Fruit fly (Drosophila melanogaster) whole organism, embryonic: ENCODE results near the gene CG34288.

Source experiments
- Atf3 ChIP-seq: fragments of 200-800 bp; sonication (Bioruptor generic); optimal IDR thresholded peaks from 3 replicates; lab custom pipeline; 2016; ENCODE audit warnings: missing biosample characterization, missing genetic modification characterization
- CG10147 ChIP-seq: fragments of 200-800 bp; sonication (Bioruptor generic); optimal IDR thresholded peaks from 2 replicates; lab custom pipeline; 2019; ENCODE audit warnings: missing biosample characterization, mild to moderate bottlenecking, missing genetic modification characterization, moderate library complexity
- CG10431 ChIP-seq: fragments of 200-800 bp; sonication (Bioruptor generic); optimal IDR thresholded peaks from 3 replicates; lab custom pipeline; 2018; ENCODE audit warnings: missing biosample characterization, mild to moderate bottlenecking, missing genetic modification characterization
- CG14441 ChIP-seq: fragments of 200-800 bp; sonication (Bioruptor generic); IDR thresholded peaks from 2 replicates; pipeline ENCODE4 v1.3.6; 2022; ENCODE audit warnings: missing biosample characterization, missing genetic modification characterization
- CG15696 ChIP-seq: fragments of 200-800 bp; sonication (Bioruptor generic); optimal IDR thresholded peaks from 2 replicates; lab custom pipeline; 2019; ENCODE audit warnings: missing biosample characterization, mild to moderate bottlenecking, missing genetic modification characterization, moderate library complexity
- CG1603 ChIP-seq: fragments of 200-800 bp; sonication (Bioruptor generic); optimal IDR thresholded peaks from 2 replicates; lab custom pipeline; 2019; ENCODE audit warnings: missing biosample characterization, mild to moderate bottlenecking, missing genetic modification characterization, moderate library complexity
- CG1647 ChIP-seq: fragments of 200-800 bp; sonication (Bioruptor generic); optimal IDR thresholded peaks from 3 replicates; lab custom pipeline; 2016; ENCODE audit warnings: missing biosample characterization, missing genetic modification characterization
- CG16779 ChIP-seq: fragments of 200-800 bp; sonication (Bioruptor generic); IDR thresholded peaks from 2 replicates; pipeline ENCODE4 v1.3.6; 2022; ENCODE audit warnings: missing biosample characterization, missing genetic modification characterization
- CG17359 ChIP-seq: fragments of 200-800 bp; sonication (Bioruptor generic); optimal IDR thresholded peaks from 3 replicates; lab custom pipeline; 2018; ENCODE audit warnings: missing biosample characterization, mild to moderate bottlenecking, missing genetic modification characterization, moderate library complexity
- CG17829 ChIP-seq: fragments of 200-800 bp; optimal IDR thresholded peaks from 2 replicates; lab custom pipeline; 2019; ENCODE audit warnings: missing biosample characterization, mild to moderate bottlenecking, missing genetic modification characterization, moderate library complexity
- CG18262 ChIP-seq: fragments of 200-800 bp; optimal IDR thresholded peaks from 3 replicates; lab custom pipeline; 2019; ENCODE audit warnings: missing biosample characterization, mild to moderate bottlenecking, missing genetic modification characterization, moderate library complexity
- CG4424 ChIP-seq: fragments of 200-800 bp; sonication (Bioruptor generic); optimal IDR thresholded peaks from 3 replicates; lab custom pipeline; 2016; ENCODE audit warnings: missing biosample characterization, missing genetic modification characterization
- CG6683 ChIP-seq: fragments of 200-800 bp; sonication (Bioruptor generic); optimal IDR thresholded peaks from 2 replicates; lab custom pipeline; 2017; ENCODE audit warnings: missing biosample characterization, mild to moderate bottlenecking, missing genetic modification characterization, missing genetic modification reagents
- CG6689 ChIP-seq: fragments of 200-800 bp; sonication (Bioruptor generic); IDR thresholded peaks from 2 replicates; pipeline ENCODE4 v1.3.6; 2022; ENCODE audit warnings: missing biosample characterization, missing genetic modification characterization
- CG6765 ChIP-seq: fragments of 200-800 bp; sonication (Bioruptor generic); optimal IDR thresholded peaks from 3 replicates; lab custom pipeline; 2017; ENCODE audit warnings: missing biosample characterization, mild to moderate bottlenecking, missing genetic modification characterization
- CG7556 ChIP-seq: fragments of 200-800 bp; sonication (Bioruptor generic); optimal IDR thresholded peaks from 2 replicates; lab custom pipeline; 2017; ENCODE audit warnings: missing biosample characterization, mild to moderate bottlenecking, missing genetic modification characterization
- CG7963 ChIP-seq: fragments of 200-800 bp; sonication (Bioruptor generic); IDR thresholded peaks from 3 replicates; pipeline ENCODE4 v1.3.6; 2022; ENCODE audit warnings: missing biosample characterization, missing genetic modification characterization; ENCODE audit not compliant: partially characterized antibody
- CG8359 ChIP-seq: fragments of 200-800 bp; sonication (Bioruptor generic); optimal IDR thresholded peaks from 2 replicates; lab custom pipeline; 2017; ENCODE audit warnings: missing biosample characterization, mild to moderate bottlenecking, missing genetic modification characterization, borderline replicate concordance
- CG9932 ChIP-seq: fragments of 200-800 bp; sonication (Bioruptor generic); IDR thresholded peaks from 2 replicates; pipeline ENCODE4 v1.3.6; 2022; ENCODE audit warnings: missing biosample characterization, missing genetic modification characterization
- Camta ChIP-seq: fragments of 200-800 bp; sonication (Bioruptor generic); optimal IDR thresholded peaks from 2 replicates; lab custom pipeline; 2016; ENCODE audit warnings: missing biosample characterization, missing genetic modification characterization
- Dref ChIP-seq: fragments of 200-800 bp; sonication (Bioruptor generic); IDR thresholded peaks from 2 replicates; pipeline ENCODE4 v1.3.6; 2022; ENCODE audit warnings: missing biosample characterization, missing genetic modification characterization
- Elba2 ChIP-seq: fragments of 200-800 bp; sonication (Bioruptor generic); optimal IDR thresholded peaks from 3 replicates; lab custom pipeline; 2016; ENCODE audit warnings: missing biosample characterization, missing genetic modification characterization
- Fer2 ChIP-seq: fragments of 200-800 bp; sonication (Bioruptor generic); optimal IDR thresholded peaks from 2 replicates; lab custom pipeline; 2018; ENCODE audit warnings: missing biosample characterization, mild to moderate bottlenecking, missing genetic modification characterization, moderate library complexity
- HLH54F ChIP-seq: fragments of 200-800 bp; sonication (Bioruptor generic); optimal IDR thresholded peaks from 3 replicates; lab custom pipeline; 2016; ENCODE audit warnings: missing biosample characterization, missing genetic modification characterization
- Taf1 ChIP-seq: fragments of 200-800 bp; sonication (Bioruptor generic); IDR thresholded peaks from 2 replicates; pipeline ENCODE4 v1.3.6; 2022; ENCODE audit warnings: missing biosample characterization, missing genetic modification characterization
- Xbp1 ChIP-seq: fragments of 200-800 bp; sonication (Bioruptor generic); optimal IDR thresholded peaks from 3 replicates; lab custom pipeline; 2016; ENCODE audit warnings: missing biosample characterization, mild to moderate bottlenecking, missing genetic modification characterization
- ab ChIP-seq: fragments of 200-800 bp; sonication (Bioruptor generic); optimal IDR thresholded peaks from 2 replicates; lab custom pipeline; 2016; ENCODE audit warnings: missing biosample characterization, missing genetic modification characterization
- ap ChIP-seq: fragments of 200-800 bp; sonication (Bioruptor generic); IDR thresholded peaks from 2 replicates; pipeline ENCODE4 v1.3.6; 2022; ENCODE audit warnings: missing biosample characterization, missing genetic modification characterization
- ara ChIP-seq: fragments of 200-800 bp; sonication (Bioruptor generic); IDR thresholded peaks from 2 replicates; pipeline ENCODE4 v1.3.6; 2022; ENCODE audit warnings: missing biosample characterization, missing genetic modification characterization
- bcd ChIP-seq: fragments of 200-800 bp; sonication (Bioruptor generic); optimal IDR thresholded peaks from 2 replicates; lab custom pipeline; 2017; ENCODE audit warnings: missing biosample characterization, mild to moderate bottlenecking, missing genetic modification characterization
- bowl ChIP-seq: fragments of 200-800 bp; sonication (Bioruptor generic); IDR thresholded peaks from 2 replicates; pipeline ENCODE4 v1.3.6; 2022; ENCODE audit warnings: missing biosample characterization, missing genetic modification characterization
- da ChIP-seq: fragments of 200-800 bp; sonication (Bioruptor generic); optimal IDR thresholded peaks from 2 replicates; lab custom pipeline; 2016; ENCODE audit warnings: missing biosample characterization, missing genetic modification characterization
- dimm ChIP-seq: fragments of 200-800 bp; sonication (Bioruptor generic); IDR thresholded peaks from 2 replicates; pipeline ENCODE4 v1.3.6; 2022; ENCODE audit warnings: missing biosample characterization, missing genetic modification characterization
- dm ChIP-seq: fragments of 200-800 bp; sonication (Bioruptor generic); optimal IDR thresholded peaks from 3 replicates; lab custom pipeline; 2016; ENCODE audit warnings: missing biosample characterization, missing genetic modification characterization
- dysf ChIP-seq: fragments of 200-800 bp; sonication (Bioruptor generic); IDR thresholded peaks from 3 replicates; pipeline ENCODE4 v1.3.6; 2022; ENCODE audit warnings: missing biosample characterization, missing genetic modification characterization
- emc ChIP-seq: fragments of 200-800 bp; sonication (Bioruptor generic); optimal IDR thresholded peaks from 2 replicates; lab custom pipeline; 2016; ENCODE audit warnings: missing biosample characterization, missing genetic modification characterization
- grn ChIP-seq: fragments of 200-800 bp; sonication (Bioruptor generic); optimal IDR thresholded peaks from 3 replicates; lab custom pipeline; 2017; ENCODE audit warnings: missing biosample characterization, missing genetic modification characterization
- inv ChIP-seq: fragments of 200-800 bp; sonication (Bioruptor generic); IDR thresholded peaks from 2 replicates; pipeline ENCODE4 v1.3.6; 2022; ENCODE audit warnings: missing biosample characterization, missing genetic modification characterization; ENCODE audit not compliant: partially characterized antibody
- klu ChIP-seq: fragments of 200-800 bp; sonication (Bioruptor generic); IDR thresholded peaks from 2 replicates; pipeline ENCODE4 v1.3.6; 2022; ENCODE audit warnings: missing biosample characterization, missing genetic modification characterization
- kni ChIP-seq: fragments of 200-800 bp; sonication (Bioruptor generic); optimal IDR thresholded peaks from 3 replicates; lab custom pipeline; 2017; ENCODE audit warnings: mild to moderate bottlenecking, missing biosample characterization, missing genetic modification reagents, missing genetic modification characterization
- mld ChIP-seq: fragments of 200-800 bp; sonication (Bioruptor generic); IDR thresholded peaks from 3 replicates; pipeline ENCODE4 v1.3.6; 2022; ENCODE audit warnings: missing biosample characterization, missing genetic modification characterization; ENCODE audit not compliant: partially characterized antibody
- nmo ChIP-seq: fragments of 200-800 bp; sonication (Bioruptor generic); optimal IDR thresholded peaks from 2 replicates; lab custom pipeline; 2018; ENCODE audit warnings: missing biosample characterization, mild to moderate bottlenecking, missing genetic modification characterization, moderate library complexity
- onecut ChIP-seq: fragments of 200-800 bp; sonication (Bioruptor generic); IDR thresholded peaks from 2 replicates; pipeline ENCODE4 v1.3.6; 2022; ENCODE audit warnings: missing biosample characterization, missing genetic modification characterization
- psq ChIP-seq: fragments of 200-800 bp; sonication (Bioruptor generic); optimal IDR thresholded peaks from 2 replicates; lab custom pipeline; 2017; ENCODE audit warnings: missing biosample characterization, missing genetic modification characterization
- pzg ChIP-seq: fragments of 200-800 bp; sonication (Bioruptor generic); optimal IDR thresholded peaks from 3 replicates; lab custom pipeline; 2018; ENCODE audit warnings: missing biosample characterization, mild to moderate bottlenecking, missing genetic modification characterization, moderate library complexity
- rib ChIP-seq: fragments of 200-800 bp; sonication (Bioruptor generic); IDR thresholded peaks from 2 replicates; pipeline ENCODE4 v1.3.6; 2022; ENCODE audit warnings: missing biosample characterization, missing genetic modification characterization
- sens-2 ChIP-seq: fragments of 200-800 bp; sonication (Bioruptor generic); IDR thresholded peaks from 2 replicates; pipeline ENCODE4 v1.3.6; 2022; ENCODE audit warnings: missing biosample characterization, missing genetic modification characterization
- slbo ChIP-seq: fragments of 200-800 bp; sonication (Bioruptor generic); IDR thresholded peaks from 2 replicates; pipeline ENCODE4 v1.3.6; 2022; ENCODE audit warnings: missing biosample characterization, missing genetic modification characterization
- sug ChIP-seq: fragments of 200-800 bp; optimal IDR thresholded peaks from 2 replicates; lab custom pipeline; 2019; ENCODE audit warnings: missing biosample characterization, mild to moderate bottlenecking, missing genetic modification characterization, moderate library complexity
- tin ChIP-seq: fragments of 200-800 bp; sonication (Bioruptor generic); optimal IDR thresholded peaks from 3 replicates; lab custom pipeline; 2016; ENCODE audit warnings: missing biosample characterization, missing genetic modification characterization

The CG34288 gene

DNA sequence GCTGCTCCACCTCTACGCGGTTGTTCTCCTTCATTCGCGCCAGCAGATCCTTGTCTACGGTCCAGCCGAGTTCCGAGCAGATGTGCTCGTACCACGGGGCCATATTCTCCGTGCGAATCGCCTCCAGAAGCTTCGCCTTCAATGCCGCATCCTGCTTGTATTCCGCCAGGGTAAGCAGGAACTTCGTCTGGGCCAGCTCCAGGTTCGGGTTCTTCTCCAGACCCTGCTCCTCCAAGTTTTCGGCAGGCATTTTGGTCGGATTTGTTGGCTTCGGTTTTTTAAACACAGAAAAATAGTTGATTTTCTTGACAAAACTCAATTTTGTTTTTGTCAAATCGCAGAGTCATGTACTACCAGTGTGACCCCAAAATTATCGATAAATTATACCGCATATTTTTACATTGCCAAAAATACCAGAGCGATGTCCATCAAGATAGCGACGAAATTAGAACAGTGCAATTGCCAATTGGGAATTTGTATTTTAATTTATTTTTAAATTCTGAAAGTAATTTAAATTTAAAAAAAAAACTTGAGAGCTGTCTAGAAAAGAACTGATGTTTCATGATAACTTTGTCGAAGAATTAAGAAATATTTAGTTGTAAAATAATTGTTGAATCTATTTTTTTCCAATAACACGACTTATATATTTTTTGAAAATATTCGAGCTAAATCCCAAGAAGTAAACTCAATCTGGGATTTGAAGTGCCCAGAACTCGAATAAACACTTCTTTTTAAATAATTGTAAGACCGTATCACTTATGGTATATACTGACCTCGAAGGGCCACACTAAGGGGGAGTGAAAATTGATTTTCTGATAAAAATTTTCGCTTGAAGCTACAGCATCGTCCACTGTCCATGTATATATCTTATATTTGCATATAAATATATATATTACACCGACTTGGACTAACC lies 14.9 kb upstream of the CG34288 start, which contains the start of the genes Rpn7 and AP-2mu (continued):
- TF ChIP-seq ab (no peak), Atf3 (GFP tag; lab: Kevin White, UChicago) (no peak), inv (GFP tag; lab: Robert Waterston, UW) (no peak), CG7556 (GFP tag; lab: Kevin White, UChicago) (no peak), emc (no peak), ap (GFP tag; lab: Robert Waterston, UW) (no peak), Dref (peak; percentile 61), CG17829 (tag; lab: Kevin White, UChicago) (peak; percentile 17), CG10431 (no peak), kni (GFP tag; lab: Kevin White, UChicago) (peak; percentile 10), onecut (peak; percentile 85), grn (peak; percentile 68), klu (no peak), nmo (GFP tag; lab: Kevin White, UChicago) (peak; percentile 53), bcd (GFP tag; lab: Kevin White, UChicago) (no peak), CG8359 (GFP tag; lab: Kevin White, UChicago) (no peak), CG9932 (GFP tag; lab: Robert Waterston, UW) (peak; percentile 43; the same call in 1 of the 2 replicates), psq (GFP tag; lab: Kevin White, UChicago) (no peak), tin (no peak), CG14441 (no peak), CG15696 (tag; lab: Kevin White, UChicago) (no peak), CG6689 (GFP tag; lab: Robert Waterston, UW) (no peak), HLH54F (no peak), CG4424 (GFP tag; lab: Kevin White, UChicago) (peak; percentile 27), CG6683 (GFP tag; lab: Kevin White, UChicago) (no peak), CG18262 (tag; lab: Kevin White, UChicago) (peak; percentile 3), CG16779 (GFP tag; lab: Robert Waterston, UW) (no peak), CG6765 (no peak), CG17359 (no peak), dm (GFP tag; lab: Kevin White, UChicago) (no peak), sug (peak; percentile 18), rib (GFP tag; lab: Robert Waterston, UW) (no peak), pzg (GFP tag; lab: Kevin White, UChicago) (peak; percentile 52), slbo (GFP tag; lab: Robert Waterston, UW) (peak; percentile 11; the same call in 1 of the 2 replicates), mld (GFP tag; lab: Robert Waterston, UW) (no peak), ara (GFP tag; lab: Robert Waterston, UW) (no peak), sens-2 (no peak), Taf1 (GFP tag; lab: Robert Waterston, UW) (no peak), Fer2 (tag; lab: Kevin White, UChicago) (no peak), bowl (no peak), dimm (GFP tag; lab: Robert Waterston, UW) (no peak), Elba2 (GFP tag; lab: Kevin White, UChicago) (peak; percentile 95), dysf (GFP tag; lab: Robert Waterston, UW) (no peak), CG1647 (GFP tag; lab: Kevin White, UChicago) (no peak), da (no peak), CG10147 (GFP tag; lab: Kevin White, UChicago) (no peak), Camta (GFP tag; lab: Kevin White, UChicago) (no peak), CG7963 (GFP tag; lab: Robert Waterston, UW) (no peak), Xbp1 (GFP tag; lab: Kevin White, UChicago) (peak; percentile 30), CG1603 (tag; lab: Kevin White, UChicago) (peak; percentile 96)
